Fruit fly (Drosophila melanogaster) S2 (cell line): ENCODE results near the gene aay.

Source experiments
- CG8478 ChIP-seq: fragments of >200 bp; optimal IDR thresholded peaks from 2 replicates; lab custom pipeline; 2018
- CTCF ChIP-seq, 2 experiments: fragments of >200 bp; optimal IDR thresholded peaks; 2 replicates each; lab custom pipeline; 2018

- TF ChIP-seq CG8478 (lab: Kevin White, UChicago) = no peak
- no peak for TF ChIP-seq CTCF (optimal IDR thresholded peaks at IDR 0.05; lab: Kevin White, UChicago)
Observed at dm6 chr3L:9456389-9456788, 33.3 kb downstream of the aay start.
